Fruit fly (Drosophila melanogaster) S2 (cell line): ENCODE results near the gene dao.

Experiments
- CG8478 ChIP-seq: fragments of >200 bp; optimal IDR thresholded peaks from 2 replicates; lab custom pipeline; 2018
- CTCF ChIP-seq, 2 experiments: fragments of >200 bp; optimal IDR thresholded peaks; 2 replicates each; lab custom pipeline; 2018

DNA sequence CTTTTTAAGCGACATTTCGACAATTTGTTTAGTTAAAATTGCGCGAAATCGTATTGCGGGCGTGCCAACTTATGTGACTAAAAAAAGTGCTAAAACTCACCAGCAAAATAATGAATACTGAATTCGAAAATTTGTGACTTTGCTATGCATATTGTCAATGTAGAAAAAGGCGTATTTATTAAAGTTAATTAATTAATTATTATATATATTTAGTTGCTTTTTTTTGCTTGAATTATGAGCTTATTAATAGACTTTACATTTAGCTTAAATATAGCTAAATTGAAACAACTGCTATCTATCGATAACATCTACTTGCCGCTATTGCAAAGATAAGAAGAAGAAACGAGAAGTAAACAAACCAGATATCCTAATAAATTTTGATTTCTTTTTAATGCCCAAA, 7.6 kb downstream of the dao start, which contains the start of the genes PolD3 and Uxt:
- no peak for TF ChIP-seq CG8478 (lab: Kevin White, UChicago)
- TF ChIP-seq CTCF (optimal IDR thresholded peaks at IDR 0.05; lab: Kevin White, UChicago), result no peak
